Fruit fly (Drosophila melanogaster): ENCODE data around the gene CG33493.

Gene CG33493

DNA sequence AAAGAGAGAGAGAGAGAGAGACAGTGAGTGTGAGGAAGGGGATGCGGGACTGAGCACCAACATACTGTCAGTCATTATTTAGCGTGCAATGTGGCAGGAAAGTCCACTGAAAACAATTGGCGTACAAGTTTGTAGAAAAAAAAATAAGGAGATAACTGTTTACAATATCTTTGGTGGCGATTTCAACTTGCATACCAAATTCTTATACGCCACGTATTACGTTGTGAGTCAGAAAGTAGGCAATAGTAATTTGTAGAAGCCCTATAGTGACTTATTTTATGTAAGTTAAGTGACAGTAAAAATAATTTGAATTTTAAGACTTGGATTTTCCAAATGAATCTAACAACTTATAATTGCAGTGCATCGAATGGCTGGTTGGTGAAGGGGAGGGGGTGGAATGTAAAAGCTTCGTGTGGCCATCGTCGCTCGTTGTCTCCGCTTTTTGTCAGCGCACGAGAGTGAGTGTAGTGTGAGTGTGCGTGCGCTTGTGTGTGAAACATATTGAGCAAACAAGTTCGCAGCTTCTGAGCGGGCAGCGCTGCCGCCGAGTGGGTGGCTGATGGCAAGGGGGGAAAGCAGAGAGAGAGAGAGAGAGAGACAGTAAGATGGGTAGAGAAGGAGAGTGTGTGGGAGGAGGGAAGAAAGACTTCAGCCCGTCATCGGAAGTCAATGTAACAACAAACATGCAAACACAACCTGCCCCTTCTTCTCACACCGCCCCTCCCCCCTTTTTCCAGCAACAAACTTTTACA, 46.9 kb upstream of the CG33493 start (continued):
- TF ChIP-seq crp (GFP tag; optimal IDR thresholded peaks at IDR 0.05) (peak in 1 of 2 experiments; percentile 55), Ravus (GFP tag; IDR thresholded peaks at IDR 0.05) (peak; percentile 60), dysf (GFP tag; IDR thresholded peaks at IDR 0.05) (peak; percentile 98), gro (GFP tag; optimal IDR thresholded peaks at IDR 0.05) (peak; percentile 91), cad (GFP tag; optimal IDR thresholded peaks at IDR 0.05) (no peak), CG17359 (tag; optimal IDR thresholded peaks at IDR 0.05) (peak; percentile 92), CTCF (GFP tag; optimal IDR thresholded peaks at IDR 0.05) (peak; percentile 67), CG33557 (GFP tag; optimal IDR thresholded peaks at IDR 0.05) (peak; percentile 38), sug (tag; optimal IDR thresholded peaks at IDR 0.05) (peak; percentile 9), Hr51 (GFP tag; optimal IDR thresholded peaks at IDR 0.05) (peak; percentile 65 to 93), Hr39 (optimal IDR thresholded peaks at IDR 0.05) (no peak), p53 (GFP tag; optimal IDR thresholded peaks at IDR 0.05) (peak; percentile 74), Ets65A (GFP tag) (peak; percentile 99), Mes4 (GFP tag; optimal IDR thresholded peaks at IDR 0.05) (peak; percentile 87), CG17568 (GFP tag; optimal IDR thresholded peaks at IDR 0.05) (peak; percentile 71), CG4328 (GFP tag; optimal IDR thresholded peaks at IDR 0.05) (peak; percentile 86), CG11696 (GFP tag; IDR thresholded peaks at IDR 0.05) (peak; percentile 50; the same call in 1 of the 2 replicates), dm (GFP tag; optimal IDR thresholded peaks at IDR 0.05) (peak; percentile 81), CG15514 (GFP tag; optimal IDR thresholded peaks at IDR 0.05) (peak; percentile 88), eyg (GFP tag; optimal IDR thresholded peaks at IDR 0.05) (peak; percentile 95), usp (GFP tag; optimal IDR thresholded peaks at IDR 0.05) (no peak), CG12155 (GFP tag; optimal IDR thresholded peaks at IDR 0.05) (peak; percentile 82), vvl (GFP tag; IDR thresholded peaks at IDR 0.05) (peak; percentile 91), CG8359 (GFP tag; optimal IDR thresholded peaks at IDR 0.05; ENCODE audit: borderline replicate concordance) (peak; percentile 86), cwo (GFP tag; optimal IDR thresholded peaks at IDR 0.05) (peak; percentile 95), Bteb2 (GFP tag; optimal IDR thresholded peaks at IDR 0.05) (peak; percentile 90), rib (GFP tag; IDR thresholded peaks at IDR 0.05) (peak; percentile 59), ase (GFP tag; IDR thresholded peaks at IDR 0.05) (peak; percentile 96), Jarid2 (GFP tag; optimal IDR thresholded peaks at IDR 0.05) (peak; percentile 74), grau (tag; optimal IDR thresholded peaks at IDR 0.05) (peak; percentile 54), HmgD (GFP tag; optimal IDR thresholded peaks at IDR 0.05) (peak; percentile 55), onecut (GFP tag; IDR thresholded peaks at IDR 0.05) (peak; percentile 84), CG6683 (GFP tag; optimal IDR thresholded peaks at IDR 0.05) (peak; percentile 94), pfk (GFP tag; optimal IDR thresholded peaks at IDR 0.05) (no peak), Six4 (GFP tag; optimal IDR thresholded peaks at IDR 0.05) (peak; percentile 93), luna (GFP tag; optimal IDR thresholded peaks at IDR 0.05) (peak; percentile 86), C15 (GFP tag; IDR thresholded peaks at IDR 0.05) (peak; percentile 70; the same call in 2 of the 3 replicates), CG8281 (tag; optimal IDR thresholded peaks at IDR 0.05) (peak; percentile 52), mirr (GFP tag; optimal IDR thresholded peaks at IDR 0.05) (peak; percentile 66), Doc3 (GFP tag; IDR thresholded peaks at IDR 0.05; ENCODE audit: partially characterized antibody) (no peak), CG2202 (tag; optimal IDR thresholded peaks at IDR 0.05) (peak; percentile 58), B-H2 (GFP tag; optimal IDR thresholded peaks at IDR 0.05) (peak; percentile 69), CG7786 (GFP tag; optimal IDR thresholded peaks at IDR 0.05) (peak; percentile 92), Nf-YC (tag; optimal IDR thresholded peaks at IDR 0.05) (no peak), Sry-δ (GFP tag; optimal IDR thresholded peaks at IDR 0.05) (peak; percentile 72), CG1832 (GFP tag; optimal IDR thresholded peaks at IDR 0.05) (peak; percentile 73), jigr1 (GFP tag; IDR thresholded peaks at IDR 0.05) (peak; percentile 95), nom (GFP tag; optimal IDR thresholded peaks at IDR 0.05) (peak; percentile 80), Ptx1 (GFP tag; IDR thresholded peaks at IDR 0.05) (peak; percentile 98), CG6813 (GFP tag; optimal IDR thresholded peaks at IDR 0.05) (peak; percentile 88)

All from whole organism, embryonic.